Worm (Caenorhabditis elegans) whole organism, L4/young adult: Measurements from ENCODE around the gene srw-84.

ENCODE experiments used
- W03F9.2 ChIP-seq: fragments of 150-350 bp; optimal IDR thresholded peaks from 2 replicates; lab custom pipeline; 2014; ENCODE audit warnings: missing biosample characterization, missing genetic modification characterization
- dao-5 ChIP-seq: sonication (generic microtip); optimal IDR thresholded peaks from 2 replicates; lab custom pipeline; 2016; ENCODE audit warnings: missing genotype, missing genetic modification characterization, moderate library complexity, missing compliant biosample characterization
- him-1 ChIP-seq: sonication (generic microtip); optimal IDR thresholded peaks from 2 replicates; lab custom pipeline; 2016; ENCODE audit warnings: missing genotype, missing genetic modification reagents, missing genetic modification characterization, missing compliant biosample characterization

Gene srw-84

DNA sequence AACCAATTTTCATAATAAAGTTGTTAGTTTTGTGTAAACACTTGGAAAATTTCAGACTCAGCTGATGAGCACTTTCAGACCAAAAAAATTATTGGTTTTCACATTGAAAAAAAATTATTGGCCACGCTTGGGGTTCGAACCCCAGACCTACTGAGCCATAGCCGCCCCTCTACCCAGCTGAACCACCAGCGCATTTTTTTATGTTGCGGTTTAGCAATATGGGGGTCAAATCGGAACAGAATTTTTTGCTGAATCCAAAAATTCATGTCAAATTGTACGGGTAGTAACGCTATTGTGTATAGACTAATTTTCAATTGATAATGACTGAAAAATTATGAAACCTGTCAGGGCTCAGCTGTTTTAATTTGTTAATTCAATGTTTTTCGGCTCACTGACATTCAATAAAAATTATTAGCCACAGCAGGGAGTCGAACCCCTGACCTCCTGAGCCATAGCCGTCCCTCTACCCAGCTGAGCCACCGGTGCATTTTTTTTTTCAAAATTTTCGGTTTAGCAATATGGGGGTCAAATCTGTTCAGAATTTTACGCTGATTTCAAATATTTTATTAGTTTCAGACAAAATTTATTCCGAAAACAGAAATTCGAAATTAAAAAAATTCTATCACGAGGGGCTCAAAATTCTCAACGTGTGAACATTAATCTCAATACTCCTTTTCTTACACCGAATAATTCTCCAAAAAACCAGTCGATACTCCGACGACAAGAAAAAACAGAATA is 15.7 kb downstream of the srw-84 start:
- TF ChIP-seq W03F9.2 (tag; lab: Kevin White, UChicago) (no peak), dao-5 (no peak), him-1 (tag; lab: Kevin White, UChicago) (no peak)

ce11 chrV:19398396-19398795 is 17.3 kb downstream of the srw-84 start:
- TF ChIP-seq dao-5 = no peak
- no peak for TF ChIP-seq him-1 (tag; lab: Kevin White, UChicago)
- no peak for TF ChIP-seq W03F9.2 (tag; lab: Kevin White, UChicago)

- TF ChIP-seq W03F9.2 (tag; lab: Kevin White, UChicago) = no peak
- TF ChIP-seq him-1 (tag; lab: Kevin White, UChicago) = no peak
- no peak for TF ChIP-seq dao-5
These were observed 17.8 kb downstream of the srw-84 start, which contains the start of gene C25F9.13 for ce11 chrV:19398882-19399281. Gene C25F9.13, minus strand, starts transcription at chrV:19398982.

DNA sequence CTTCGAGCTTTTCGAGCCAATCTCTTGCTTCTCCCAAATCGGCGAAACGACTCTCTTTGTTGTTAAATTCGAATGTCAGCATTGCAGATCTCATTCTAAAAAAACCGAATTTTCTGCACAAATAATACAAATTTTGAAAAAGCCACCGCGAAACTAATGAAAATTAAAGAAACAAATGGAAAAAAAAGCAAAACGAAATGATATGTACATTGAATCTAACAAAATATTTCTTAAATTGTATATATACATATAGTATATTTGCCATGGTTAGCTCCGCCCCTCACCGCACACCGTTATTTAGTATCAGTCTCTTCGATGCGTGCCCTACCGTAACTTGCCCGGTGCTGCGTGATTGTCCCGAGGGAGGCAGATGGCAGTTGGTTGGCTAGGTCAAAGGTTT is 19.6 kb downstream of the srw-84 start, which contains the start of gene srw-86:
TSS of gene srw-86 (minus strand) at position 101 of the 400 bp plus-strand sequence.
- TF ChIP-seq him-1 (tag; lab: Kevin White, UChicago) = no peak
- TF ChIP-seq W03F9.2 (tag; lab: Kevin White, UChicago) = no peak
- no peak for TF ChIP-seq dao-5

DNA sequence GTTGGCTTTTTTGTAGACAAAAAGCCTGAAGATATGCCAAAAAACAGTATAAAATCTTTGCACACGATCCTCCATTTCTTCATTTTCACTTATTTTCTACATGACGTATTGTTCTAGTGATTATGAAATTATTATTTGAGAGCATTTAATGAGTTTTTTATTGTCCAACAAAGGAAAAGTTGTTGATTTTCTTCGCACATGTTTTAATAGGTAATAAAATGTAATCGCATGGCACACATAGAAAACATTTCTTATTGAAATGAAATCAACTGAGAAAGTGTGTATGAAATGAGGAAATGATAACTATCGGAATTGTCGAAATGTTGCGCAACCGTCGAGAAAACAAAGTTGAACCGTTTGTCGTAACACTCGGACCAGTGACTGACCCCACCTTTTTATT is 20.4 kb downstream of the srw-84 start:
- no peak for TF ChIP-seq W03F9.2 (tag; lab: Kevin White, UChicago)
- no peak for TF ChIP-seq him-1 (tag; lab: Kevin White, UChicago)
- no peak for TF ChIP-seq dao-5

DNA sequence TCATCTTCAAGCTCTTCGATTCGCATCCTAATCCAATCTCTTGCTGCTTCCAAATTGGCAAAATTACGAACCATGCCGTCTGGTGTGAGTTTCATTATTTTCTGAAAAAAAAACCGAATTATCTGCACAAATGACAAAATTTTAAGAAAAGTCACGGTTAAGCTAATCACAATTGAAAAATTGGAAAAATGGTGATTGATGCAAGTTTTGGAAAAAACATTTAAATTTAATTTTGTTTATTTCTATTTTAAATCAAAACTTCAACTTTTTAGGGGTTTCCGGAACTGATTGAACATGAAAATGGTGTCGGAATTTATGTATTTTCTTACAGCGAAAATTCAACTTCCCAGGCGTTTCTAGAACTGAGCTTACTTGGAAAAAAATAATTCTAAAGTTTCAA is 21.8 kb downstream of the srw-84 start, which contains the start of gene C25F9.12:
TSS of gene C25F9.12 (minus strand) at position 101 of the 400 bp plus-strand sequence.
- TF ChIP-seq him-1 (tag; lab: Kevin White, UChicago) (no peak), W03F9.2 (tag; lab: Kevin White, UChicago) (no peak), dao-5 (no peak)

DNA sequence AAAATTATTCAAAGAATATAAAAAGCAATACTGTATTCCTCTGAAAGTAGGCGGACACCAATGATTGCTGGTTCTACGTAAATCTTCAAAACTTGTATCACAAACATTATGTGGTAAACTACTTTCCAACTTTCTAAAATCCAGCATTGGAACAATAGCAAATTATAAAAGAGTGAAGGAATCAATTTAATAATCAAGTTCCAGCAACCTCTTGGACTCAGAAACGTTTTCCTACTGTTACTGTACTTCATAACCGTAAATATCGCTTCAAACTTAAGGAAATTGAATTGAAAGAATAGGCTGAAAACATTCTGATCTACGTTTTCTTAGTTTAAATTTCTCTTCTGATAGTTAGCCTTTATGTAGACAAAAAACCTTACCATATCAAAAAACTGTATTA is 22.6 kb downstream of the srw-84 start:
- TF ChIP-seq him-1 (tag; lab: Kevin White, UChicago) (no peak), dao-5 (no peak), W03F9.2 (tag; lab: Kevin White, UChicago) (no peak)

DNA sequence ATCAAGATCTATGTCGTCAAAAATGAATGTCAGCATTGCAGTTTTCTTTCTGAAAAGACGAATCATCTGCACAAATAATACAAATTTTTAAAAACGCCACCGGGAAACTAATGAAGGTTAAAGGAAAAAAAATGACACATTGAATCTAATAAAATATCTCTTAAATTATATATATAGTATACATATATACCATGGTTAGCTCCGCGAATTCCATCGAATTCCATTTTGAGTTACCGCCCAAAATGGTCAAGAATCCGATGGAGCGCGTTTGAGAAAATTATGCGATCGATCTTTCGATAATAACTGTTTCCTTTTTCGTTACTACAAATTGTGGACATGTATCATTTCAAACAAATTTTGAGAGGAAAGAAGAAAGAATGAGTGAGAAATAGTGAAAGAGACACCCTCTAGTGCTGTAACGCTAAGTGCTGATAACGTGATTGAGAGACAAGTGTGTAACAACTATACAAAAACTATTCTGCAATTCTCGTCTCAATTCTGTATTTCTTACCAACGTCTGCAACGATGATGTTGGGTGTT is 24.3 kb downstream of the srw-84 start, which contains the start of the genes C25F9.6 and C25F9.10:
TSS of gene C25F9.6 (minus strand) at position 51 of the 540 bp plus-strand sequence.
TSS of gene C25F9.10 (plus strand) at position 454 of the 540 bp plus-strand sequence.
- no peak for TF ChIP-seq W03F9.2 (tag; lab: Kevin White, UChicago)
- TF ChIP-seq him-1 (tag; lab: Kevin White, UChicago) = no peak
- no peak for TF ChIP-seq dao-5

- TF ChIP-seq him-1 (tag; lab: Kevin White, UChicago) = no peak
- TF ChIP-seq dao-5 = no peak
These were observed 29.6 kb downstream of the srw-84 start, which contains the start of gene C25F9.5 for ce11 chrV:19410663-19411062. Gene C25F9.5, minus strand, starts transcription at chrV:19410857.

DNA sequence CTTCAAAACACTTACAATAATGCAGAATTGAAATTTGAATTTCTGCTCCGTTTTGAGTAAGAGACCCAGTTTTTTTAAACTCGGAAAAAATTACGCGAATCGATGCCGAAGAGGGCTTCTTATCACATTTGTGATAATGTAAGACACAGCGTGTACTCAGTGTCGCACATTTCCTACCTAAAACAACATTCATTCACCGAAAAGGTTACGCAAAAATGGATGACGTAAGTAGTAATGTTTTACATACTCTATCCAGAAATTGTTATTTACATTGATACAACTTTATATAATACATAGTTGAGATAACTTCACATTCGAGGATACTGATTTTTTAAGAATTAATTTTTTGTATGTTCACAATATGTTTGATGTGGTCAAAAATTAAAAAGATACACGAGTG is 35.4 kb downstream of the srw-84 start, which contains the start of the genes C25F9.4 and C25F9.9:
TSS of gene C25F9.4 (minus strand) at position 101 of the 400 bp plus-strand sequence.
TSS of gene C25F9.9 (plus strand) at position 137 of the 400 bp plus-strand sequence.
- TF ChIP-seq dao-5 (no peak), him-1 (tag; lab: Kevin White, UChicago) (no peak), W03F9.2 (tag; lab: Kevin White, UChicago) (no peak)

DNA sequence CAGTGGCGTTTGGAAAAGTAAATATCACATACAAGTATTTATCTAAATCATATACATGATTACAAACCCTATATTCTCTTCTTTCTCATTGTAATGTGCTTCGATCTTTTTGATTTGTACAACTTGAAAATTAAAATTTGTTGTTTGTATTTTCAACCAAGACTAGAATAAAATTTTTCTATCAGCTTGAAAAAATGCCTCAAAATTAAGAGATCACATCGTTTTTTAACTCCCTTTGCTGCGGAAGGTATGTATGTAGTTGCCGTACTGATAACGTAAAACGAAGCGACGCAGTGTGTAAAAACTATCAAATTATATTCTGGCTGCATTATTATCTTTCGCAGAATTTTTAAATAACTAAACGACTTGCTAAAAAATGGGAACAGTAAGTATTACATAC is 36.8 kb downstream of the srw-84 start, which contains the start of gene C25F9.15:
TSS of gene C25F9.15 (plus strand) at position 301 of the 400 bp plus-strand sequence.
- TF ChIP-seq W03F9.2 (tag; lab: Kevin White, UChicago) = no peak

ce11 chrV:19421131-19421530 is 40.1 kb downstream of the srw-84 start, which contains the start of gene C25F9.2:
Gene C25F9.2, plus strand, starts transcription at chrV:19421471.
- TF ChIP-seq him-1 (tag; lab: Kevin White, UChicago) (no peak), W03F9.2 (tag; lab: Kevin White, UChicago) (no peak), dao-5 (no peak)

DNA sequence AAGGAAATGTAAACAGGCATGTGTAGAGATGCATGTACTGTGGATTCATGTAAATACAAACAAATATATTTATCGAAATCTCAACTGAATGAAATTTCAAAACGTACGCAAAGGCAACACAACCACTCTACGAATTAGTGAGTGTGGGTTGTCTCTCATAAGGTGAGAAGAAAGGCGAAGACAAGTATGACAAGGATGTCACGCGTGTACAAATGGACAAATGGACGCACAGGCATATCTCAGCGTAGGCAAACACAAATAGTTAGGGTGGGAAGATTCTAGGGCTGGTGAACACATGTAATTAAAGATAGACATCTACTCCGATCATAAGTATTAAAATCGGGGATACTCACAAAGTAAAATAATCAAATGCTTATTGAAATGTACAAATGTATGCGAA is 47.0 kb downstream of the srw-84 start:
- TF ChIP-seq him-1 (tag; lab: Kevin White, UChicago) = no peak
- TF ChIP-seq dao-5 = no peak
- no peak for TF ChIP-seq W03F9.2 (tag; lab: Kevin White, UChicago)

DNA sequence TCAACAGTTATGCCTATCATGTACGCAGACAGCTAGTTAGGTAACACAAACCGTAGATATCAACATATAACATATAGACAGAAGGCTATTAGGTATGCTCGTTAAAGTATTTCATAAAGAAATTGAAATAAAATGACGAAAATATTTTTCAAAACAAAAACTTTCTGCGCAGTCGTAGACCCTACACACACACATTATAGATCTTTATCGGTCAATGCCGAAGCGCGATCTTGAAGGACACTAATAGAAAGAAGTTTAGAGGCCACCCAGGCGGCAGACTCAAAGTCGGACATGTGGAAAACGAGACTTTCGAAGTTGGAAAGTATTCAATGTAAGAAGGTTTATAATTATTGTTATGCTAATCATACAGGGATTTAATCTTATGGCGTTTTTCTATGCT is 47.9 kb downstream of the srw-84 start:
- no peak for TF ChIP-seq dao-5
- no peak for TF ChIP-seq him-1 (tag; lab: Kevin White, UChicago)
- no peak for TF ChIP-seq W03F9.2 (tag; lab: Kevin White, UChicago)
